Fruit fly (Drosophila melanogaster) S2 (cell line): ENCODE data around the gene CG14715.

Experiments used
- CG8478 ChIP-seq: fragments of >200 bp; optimal IDR thresholded peaks from 2 replicates; lab custom pipeline; 2018
- CTCF ChIP-seq, 2 experiments: fragments of >200 bp; optimal IDR thresholded peaks; 2 replicates each; lab custom pipeline; 2018

- no peak for TF ChIP-seq CTCF (optimal IDR thresholded peaks at IDR 0.05; lab: Kevin White, UChicago)
- TF ChIP-seq CG8478: no peak
Observed at dm6 chr3R:11691747-11692146, 17.7 kb downstream of the CG14715 start, which contains the start of gene CG18765.
